Worm (Caenorhabditis elegans): Measurements from ENCODE around the gene F53H4.2.

- TF ChIP-seq klf-2 (GFP tag; conservative IDR thresholded peaks at IDR 0.05): no peak
- TF ChIP-seq flt-1 (GFP tag; IDR thresholded peaks at IDR 0.05): no peak
- TF ChIP-seq med-1 (GFP tag; optimal IDR thresholded peaks at IDR 0.05; ENCODE audit: insufficient read depth): no peak
- no peak for TF ChIP-seq tab-1 (GFP tag; IDR thresholded peaks at IDR 0.05)
- no peak for TF ChIP-seq ref-1 (GFP tag; conservative IDR thresholded peaks at IDR 0.05)
- TF ChIP-seq T22C8.4 (GFP tag; IDR thresholded peaks at IDR 0.05): no peak
- TF ChIP-seq ztf-29 (GFP tag; IDR thresholded peaks at IDR 0.05): no peak
- TF ChIP-seq cog-1 (tag; optimal IDR thresholded peaks at IDR 0.05): no peak
- no peak for TF ChIP-seq ztf-23 (GFP tag; IDR thresholded peaks at IDR 0.05)
Observed at ce11 chrX:15869589-15869988, 12.6 kb downstream of the F53H4.2 start.

Data from whole organism, midembryonic.